Worm (Caenorhabditis elegans) whole organism, L1 larva: ENCODE results near the gene C40A11.2.

Experiments used
- C34B4.2 ChIP-seq: sonication (generic microtip); optimal IDR thresholded peaks from 2 replicates; lab custom pipeline; 2017; ENCODE audit warnings: mild to moderate bottlenecking, missing genetic modification characterization, missing compliant biosample characterization
- F16B12.6 ChIP-seq: fragments of 150-350 bp; optimal IDR thresholded peaks from 2 replicates; lab custom pipeline; 2014; ENCODE audit warnings: missing biosample characterization, missing genetic modification characterization
- Y116A8C.19 ChIP-seq: sonication (generic microtip); optimal IDR thresholded peaks from 2 replicates; lab custom pipeline; 2016; ENCODE audit warnings: missing compliant biosample characterization, missing genetic modification characterization, borderline replicate concordance
- aly-2 ChIP-seq: fragments of 150-350 bp; optimal IDR thresholded peaks from 2 replicates; lab custom pipeline; 2014; ENCODE audit warnings: missing biosample characterization, missing genetic modification characterization
- ceh-8 ChIP-seq: fragments of 200-800 bp; sonication (Bioruptor generic); optimal IDR thresholded peaks from 2 replicates; lab custom pipeline; 2018; ENCODE audit warnings: mild to moderate bottlenecking, missing genetic modification characterization, moderate library complexity, missing compliant biosample characterization
- ceh-82 ChIP-seq, 3 experiments: fragments of 150-350 bp in 1 of 3; sonication (generic microtip) in 2 of 3; optimal IDR thresholded peaks; 2 replicates each; lab custom pipeline; 2014 to 2017; ENCODE audit warnings: missing biosample characterization in 3 of 3, missing genetic modification characterization in 3 of 3
- ceh-88 ChIP-seq: fragments of 200-800 bp; sonication (Bioruptor generic); IDR thresholded peaks from 2 replicates; pipeline ENCODE4 v1.3.6; 2022; ENCODE audit warnings: missing genetic modification characterization, missing compliant biosample characterization
- dpl-1 ChIP-seq, 3 experiments: fragments of 150-350 bp in 2 of 3; sonication (generic microtip) in 1 of 3; optimal IDR thresholded peaks; 2 replicates each; lab custom pipeline; 2014 to 2017; ENCODE audit warnings: missing biosample characterization in 3 of 3, missing genetic modification characterization in 3 of 3, missing genetic modification reagents in 3 of 3
- dsc-1 ChIP-seq: sonication (generic microtip); optimal IDR thresholded peaks from 2 replicates; lab custom pipeline; 2016; ENCODE audit warnings: mild to moderate bottlenecking, missing genetic modification characterization, missing compliant biosample characterization
- efl-1 ChIP-seq, 4 experiments: fragments of 150-350 bp; optimal IDR thresholded peaks in 3 of 4; peaks in 1 of 4; 1 replicate in 1 of 4; 2 replicates in 3 of 4; lab custom pipeline; 2014; ENCODE audit warnings: missing biosample characterization in 2 of 4, missing genetic modification characterization in 2 of 4, missing genetic modification reagents in 2 of 4
- efl-3 ChIP-seq: fragments of 200-800 bp; sonication (Bioruptor generic); optimal IDR thresholded peaks from 2 replicates; lab custom pipeline; 2018; ENCODE audit warnings: mild to moderate bottlenecking, missing genetic modification characterization, missing compliant biosample characterization
- egl-13 ChIP-seq: sonication (generic microtip); optimal IDR thresholded peaks from 2 replicates; lab custom pipeline; 2016; ENCODE audit warnings: missing genotype, missing genetic modification reagents, missing genetic modification characterization, missing compliant biosample characterization
- fkh-10 ChIP-seq: sonication (generic microtip); optimal IDR thresholded peaks from 2 replicates; lab custom pipeline; 2017; ENCODE audit warnings: missing biosample characterization, missing genetic modification reagents, missing genetic modification characterization
- fkh-4 ChIP-seq: sonication (generic microtip); optimal IDR thresholded peaks from 2 replicates; lab custom pipeline; 2016; ENCODE audit warnings: missing compliant biosample characterization, missing genetic modification characterization, borderline replicate concordance
- fkh-8 ChIP-seq: sonication (generic microtip); optimal IDR thresholded peaks from 2 replicates; lab custom pipeline; 2016; ENCODE audit warnings: mild to moderate bottlenecking, missing genetic modification characterization, missing compliant biosample characterization
- grh-1 ChIP-seq: fragments of 200-800 bp; sonication (Bioruptor generic); IDR thresholded peaks from 2 replicates; pipeline ENCODE4 v1.3.6; 2022; ENCODE audit warnings: missing genetic modification reagents, missing genetic modification characterization, missing compliant biosample characterization
- hpl-2 ChIP-seq: fragments of 150-350 bp; optimal IDR thresholded peaks from 2 replicates; lab custom pipeline; 2014; ENCODE audit warnings: missing biosample characterization, missing genetic modification reagents, missing genetic modification characterization
- irx-1 ChIP-seq: sonication (generic microtip); optimal IDR thresholded peaks from 2 replicates; lab custom pipeline; 2016; ENCODE audit warnings: missing genetic modification characterization, missing compliant biosample characterization
- isw-1 ChIP-seq: fragments of 200-800 bp; sonication (Bioruptor generic); IDR thresholded peaks from 2 replicates; pipeline ENCODE4 v1.3.6; 2022; ENCODE audit warnings: missing genetic modification characterization, missing compliant biosample characterization
- lin-13 ChIP-seq: fragments of 150-350 bp; optimal IDR thresholded peaks from 2 replicates; lab custom pipeline; 2014; ENCODE audit warnings: missing biosample characterization, missing genetic modification reagents, missing genetic modification characterization
- lin-14 ChIP-seq: fragments of 200-800 bp; sonication (Bioruptor generic); optimal IDR thresholded peaks from 2 replicates; lab custom pipeline; 2018; ENCODE audit warnings: mild to moderate bottlenecking, missing genetic modification characterization, moderate library complexity, missing compliant biosample characterization
- lin-15B ChIP-seq: fragments of 150-350 bp; sonication (generic microtip); optimal IDR thresholded peaks from 3 replicates; lab custom pipeline; 2014; ENCODE audit warnings: missing biosample characterization, missing genetic modification characterization
- lin-35 ChIP-seq, 2 experiments: fragments of 150-350 bp; optimal IDR thresholded peaks; 2 replicates each; lab custom pipeline; 2014; ENCODE audit warnings: missing biosample characterization in 2 of 2, missing genetic modification characterization in 2 of 2, missing genetic modification reagents in 2 of 2
- lin-39 ChIP-seq: fragments of 150-350 bp; optimal IDR thresholded peaks from 2 replicates; lab custom pipeline; 2014; ENCODE audit warnings: missing biosample characterization, missing genetic modification reagents, missing genetic modification characterization
- lsy-2 ChIP-seq, 2 experiments: fragments of 150-350 bp; optimal IDR thresholded peaks; 2 replicates each; lab custom pipeline; 2014; ENCODE audit warnings: missing biosample characterization in 2 of 2, missing genetic modification characterization in 2 of 2
- mab-9 ChIP-seq: fragments of 200-800 bp; sonication (Bioruptor generic); IDR thresholded peaks from 2 replicates; pipeline ENCODE4 v1.3.6; 2022; ENCODE audit warnings: missing genetic modification reagents, missing genetic modification characterization, missing compliant biosample characterization
- mef-2 ChIP-seq: fragments of 150-350 bp; optimal IDR thresholded peaks from 2 replicates; lab custom pipeline; 2014; ENCODE audit warnings: missing biosample characterization, missing genetic modification characterization
- nhr-20 ChIP-seq: sonication (generic microtip); optimal IDR thresholded peaks from 2 replicates; lab custom pipeline; 2016; ENCODE audit warnings: mild to moderate bottlenecking, missing genetic modification characterization, missing compliant biosample characterization
- nhr-28 ChIP-seq: fragments of 150-350 bp; optimal IDR thresholded peaks from 2 replicates; lab custom pipeline; 2014; ENCODE audit warnings: missing biosample characterization, missing genetic modification characterization
- nhr-47 ChIP-seq: sonication (generic microtip); optimal IDR thresholded peaks from 2 replicates; lab custom pipeline; 2016; ENCODE audit warnings: mild to moderate bottlenecking, missing genetic modification characterization, moderate library complexity, missing compliant biosample characterization
- nhr-76 ChIP-seq: sonication (generic microtip); optimal IDR thresholded peaks from 2 replicates; lab custom pipeline; 2017; ENCODE audit warnings: missing biosample characterization, missing genetic modification characterization
- nhr-77 ChIP-seq: fragments of 150-350 bp; optimal IDR thresholded peaks from 2 replicates; lab custom pipeline; 2014; ENCODE audit warnings: missing biosample characterization, missing genetic modification characterization
- pax-3 ChIP-seq: fragments of 200-800 bp; sonication (Bioruptor generic); optimal IDR thresholded peaks from 2 replicates; lab custom pipeline; 2018; ENCODE audit warnings: mild to moderate bottlenecking, missing genetic modification characterization, moderate library complexity, missing compliant biosample characterization
- pqm-1 ChIP-seq: sonication (generic microtip); optimal IDR thresholded peaks from 3 replicates; lab custom pipeline; 2017; ENCODE audit warnings: missing biosample characterization, missing genetic modification characterization
- skn-1 ChIP-seq: fragments of 150-350 bp; optimal IDR thresholded peaks from 2 replicates; lab custom pipeline; 2014; ENCODE audit warnings: missing biosample characterization, missing genetic modification characterization
- sox-4 ChIP-seq: sonication (generic microtip); optimal IDR thresholded peaks from 2 replicates; lab custom pipeline; 2016; ENCODE audit warnings: missing genetic modification characterization, missing compliant biosample characterization
- swsn-7 ChIP-seq: sonication (generic microtip); optimal IDR thresholded peaks from 2 replicates; lab custom pipeline; 2016; ENCODE audit warnings: missing genetic modification characterization, missing compliant biosample characterization
- tlp-1 ChIP-seq: fragments of 150-350 bp; optimal IDR thresholded peaks from 2 replicates; lab custom pipeline; 2014; ENCODE audit warnings: missing biosample characterization, missing genetic modification characterization
- vab-15 ChIP-seq: sonication (generic microtip); optimal IDR thresholded peaks from 2 replicates; lab custom pipeline; 2017; ENCODE audit warnings: missing genotype, mild to moderate bottlenecking, missing genetic modification characterization, missing compliant biosample characterization
- zag-1 ChIP-seq: fragments of 150-350 bp; optimal IDR thresholded peaks from 2 replicates; lab custom pipeline; 2014; ENCODE audit warnings: missing biosample characterization, missing genetic modification characterization
- zip-4 ChIP-seq: fragments of 200-800 bp; sonication (Bioruptor generic); optimal IDR thresholded peaks from 2 replicates; lab custom pipeline; 2018; ENCODE audit warnings: mild to moderate bottlenecking, missing genetic modification characterization, moderate library complexity, missing compliant biosample characterization
- ztf-11 ChIP-seq, 2 experiments: sonication (generic microtip); optimal IDR thresholded peaks; 2 replicates each; lab custom pipeline; 2016 to 2017; ENCODE audit warnings: missing genetic modification characterization in 2 of 2, missing biosample characterization in 1 of 2, missing compliant biosample characterization in 1 of 2

The C40A11.2 gene

ce11 chrII:2196742-2197141 lies 50.0 kb downstream of the C40A11.2 start:
- TF ChIP-seq lin-14 (GFP tag; lab: Kevin White, UChicago) (peak; percentile 0), pqm-1 (tag; lab: Kevin White, UChicago) (no peak)
- TF ChIP-seq, all 84 proteins: peak for 1

DNA sequence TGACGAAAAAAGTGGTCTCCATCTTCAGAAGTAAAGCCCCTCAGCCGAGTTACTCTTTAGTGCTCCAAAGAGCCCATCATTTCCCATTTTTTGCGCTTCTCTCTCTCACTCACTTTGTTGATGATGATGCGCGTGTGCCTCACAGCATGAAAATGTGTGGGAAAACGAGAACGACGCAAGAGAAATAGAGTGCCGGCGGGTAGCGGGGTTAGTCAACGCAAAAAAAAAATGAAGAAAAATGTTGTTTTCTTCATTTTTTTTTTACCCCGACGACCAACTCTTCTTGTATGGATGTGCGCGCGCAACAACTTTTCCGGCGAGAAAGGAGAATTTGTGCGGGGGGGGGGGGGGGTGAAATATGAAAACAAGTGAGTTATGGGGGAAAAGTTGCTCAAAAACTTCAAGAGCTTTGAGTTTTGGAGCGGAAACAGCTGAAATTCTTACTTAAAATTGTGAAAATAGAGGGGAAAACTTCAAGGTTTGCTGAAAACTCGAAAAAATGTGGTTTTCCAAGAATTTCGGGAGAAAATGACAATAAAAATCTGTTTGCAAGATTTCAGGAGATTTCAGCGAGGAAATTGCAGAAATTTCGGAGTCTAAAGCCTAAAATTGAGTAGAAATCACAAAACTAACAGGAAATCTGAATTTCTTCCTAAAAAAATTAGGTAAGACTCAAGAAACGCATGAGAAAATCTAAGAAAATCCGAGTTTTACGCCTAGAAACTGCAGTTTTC lies 51.0 kb downstream of the C40A11.2 start, which contains the start of gene C33C12.1:
TSS of gene C33C12.1 (plus strand) at position 684 of the 734 bp plus-strand sequence.
- TF ChIP-seq vab-15 (no peak), F16B12.6 (tag; lab: Kevin White, UChicago) (no peak), aly-2 (no peak), nhr-47 (tag; lab: Kevin White, UChicago) (no peak), sox-4 (tag; lab: Kevin White, UChicago) (no peak), grh-1 (no peak), dsc-1 (tag; lab: Kevin White, UChicago) (no peak), lsy-2 (tag; optimal IDR thresholded peaks at IDR 0.05; lab: Kevin White, UChicago) (peak in 1 of 2 experiments; percentile 10), mef-2 (no peak), nhr-77 (tag; lab: Kevin White, UChicago) (no peak), lin-14 (GFP tag; lab: Kevin White, UChicago) (peak; percentile 80), lin-35 (GFP tag; optimal IDR thresholded peaks at IDR 0.05; lab: Kevin White, UChicago) (no peak), dpl-1 (GFP tag; optimal IDR thresholded peaks at IDR 0.05; lab: Kevin White, UChicago) (peak in 1 of 3 experiments; percentile 22), ceh-88 (GFP tag; lab: Robert Waterston, UW) (no peak; the same call in 1 of the 2 replicates), irx-1 (tag; lab: Kevin White, UChicago) (no peak), tlp-1 (tag; lab: Kevin White, UChicago) (no peak), lin-13 (GFP tag; lab: Kevin White, UChicago) (no peak), pqm-1 (tag; lab: Kevin White, UChicago) (no peak), efl-3 (no peak), fkh-8 (tag; lab: Kevin White, UChicago) (peak; percentile 13), zip-4 (GFP tag; lab: Kevin White, UChicago) (no peak), fkh-10 (peak; percentile 18), pax-3 (tag; lab: Kevin White, UChicago) (no peak), nhr-76 (tag; lab: Kevin White, UChicago) (no peak), isw-1 (GFP tag; lab: Robert Waterston, UW) (no peak), hpl-2 (GFP tag; lab: Kevin White, UChicago) (no peak), lin-15B (tag; lab: Kevin White, UChicago) (no peak), fkh-4 (tag; lab: Kevin White, UChicago) (no peak), Y116A8C.19 (tag; lab: Kevin White, UChicago) (no peak), efl-1 (optimal IDR thresholded peaks at IDR 0.05; lab: Kevin White, UChicago) (peak; percentile 4 to 16), efl-1 (GFP tag; optimal IDR thresholded peaks at IDR 0.05 in 1 of 2; lab: Kevin White, UChicago) (peak in 1 of 2 experiments; percentile 82), egl-13 (tag; lab: Kevin White, UChicago) (no peak), nhr-20 (tag; lab: Kevin White, UChicago) (no peak), skn-1 (no peak), nhr-28 (no peak), ceh-8 (GFP tag; lab: Kevin White, UChicago) (no peak), zag-1 (tag; lab: Kevin White, UChicago) (no peak), C34B4.2 (no peak), swsn-7 (tag; lab: Kevin White, UChicago) (no peak), ceh-82 (tag; optimal IDR thresholded peaks at IDR 0.05; lab: Kevin White, UChicago) (peak in 1 of 3 experiments; percentile 34), lin-39 (tag; lab: Kevin White, UChicago) (no peak), ztf-11 (tag; optimal IDR thresholded peaks at IDR 0.05; lab: Kevin White, UChicago) (no peak), mab-9 (GFP tag; lab: Robert Waterston, UW) (no peak)
